6 fruit fly cellular contexts compared by ENCODE assay signal in genomic region chrX:19886936-19887934, dm6.
A peak's percentile ranks its signal among the peaks of the same experiment; 100 is the strongest.
TF ChIP-seq lines count a peak whose summit lies in the region.

No protein-coding gene starts in this region.

- no peak for TF ChIP-seq CTCF in whole organism, embryonic (GFP tag; optimal IDR thresholded peaks at IDR 0.05; lab: Kevin White, UChicago)

TF ChIP-seq in whole organism, 6 proteins besides CTCF, POLR2A, EP300 and RAD21:
- peak; percentile 45 for TF ChIP-seq CG8478 (optimal IDR thresholded peaks at IDR 0.05; lab: Kevin White, UChicago)
- TF ChIP-seq EcR (GFP tag; optimal IDR thresholded peaks at IDR 0.05; lab: Kevin White, UChicago) = no peak
- no peak for TF ChIP-seq pan (optimal IDR thresholded peaks at IDR 0.05; lab: Kevin White, UChicago)
- peak; percentile 88 for TF ChIP-seq Dll (optimal IDR thresholded peaks at IDR 0.05; lab: Kevin White, UChicago)
TF ChIP-seq in whole organism: peak in this region for 2.

TF ChIP-seq in whole organism, adult, 20 proteins besides CTCF, POLR2A, EP300 and RAD21 (continues in another document):
- TF ChIP-seq CG33017 (tag; optimal IDR thresholded peaks at IDR 0.05; lab: Kevin White, UChicago) (no peak), Clk (GFP tag; optimal IDR thresholded peaks at IDR 0.05; lab: Kevin White, UChicago) (no peak), pad (GFP tag; optimal IDR thresholded peaks at IDR 0.05; lab: Kevin White, UChicago) (peak; percentile 30), CG1620 (GFP tag; optimal IDR thresholded peaks at IDR 0.05; lab: Kevin White, UChicago) (peak; percentile 3), bab1 (GFP tag; optimal IDR thresholded peaks at IDR 0.05; lab: Kevin White, UChicago) (no peak), CG14711 (tag; optimal IDR thresholded peaks at IDR 0.05; lab: Kevin White, UChicago) (no peak), Crg-1 (GFP tag; optimal IDR thresholded peaks at IDR 0.05; lab: Kevin White, UChicago) (peak; percentile 16), kay (GFP tag; lab: Kevin White, UChicago; ENCODE audit: borderline replicate concordance) (peak; percentile 85), tj (GFP tag; optimal IDR thresholded peaks at IDR 0.05; lab: Kevin White, UChicago) (peak; percentile 86), CG11617 (GFP tag; optimal IDR thresholded peaks at IDR 0.05; lab: Kevin White, UChicago) (peak; percentile 76), Hr96 (GFP tag; optimal IDR thresholded peaks at IDR 0.05; lab: Kevin White, UChicago) (peak; percentile 45), CG7101 (tag; optimal IDR thresholded peaks at IDR 0.05; lab: Kevin White, UChicago) (peak; percentile 1), cic (GFP tag; optimal IDR thresholded peaks at IDR 0.05; lab: Kevin White, UChicago) (no peak), cnc (optimal IDR thresholded peaks at IDR 0.05; lab: Kevin White, UChicago) (no peak), CG5204 (GFP tag; optimal IDR thresholded peaks at IDR 0.05; lab: Kevin White, UChicago) (no peak), toe (GFP tag; optimal IDR thresholded peaks at IDR 0.05; lab: Kevin White, UChicago) (peak; percentile 5), Mnt (GFP tag; optimal IDR thresholded peaks at IDR 0.05; lab: Kevin White, UChicago) (peak; percentile 60), ovo (GFP tag; optimal IDR thresholded peaks at IDR 0.05; lab: Kevin White, UChicago) (peak; percentile 66)

TF ChIP-seq in whole organism, embryonic, 481 proteins besides CTCF, POLR2A, EP300 and RAD21 (continues in another document):
- TF ChIP-seq seq (GFP tag; IDR thresholded peaks at IDR 0.05; lab: Robert Waterston, UW) (peak; percentile 42; the same call in 1 of the 2 replicates), CG3281 (GFP tag; optimal IDR thresholded peaks at IDR 0.05; lab: Kevin White, UChicago) (peak; percentile 8), Drgx (GFP tag; IDR thresholded peaks at IDR 0.05; lab: Robert Waterston, UW) (peak; percentile 81), CG11504 (tag; optimal IDR thresholded peaks at IDR 0.05; lab: Kevin White, UChicago) (peak; percentile 6), CG3847 (GFP tag; IDR thresholded peaks at IDR 0.05; lab: Robert Waterston, UW) (peak; percentile 25; the same call in 1 of the 2 replicates), CG15269 (tag; optimal IDR thresholded peaks at IDR 0.05; lab: Kevin White, UChicago) (peak; percentile 11), sr (GFP tag; IDR thresholded peaks at IDR 0.05; lab: Robert Waterston, UW) (no peak), scrt (GFP tag; optimal IDR thresholded peaks at IDR 0.05; lab: Kevin White, UChicago) (peak; percentile 2), unc-4 (GFP tag; IDR thresholded peaks at IDR 0.05; lab: Robert Waterston, UW; ENCODE audit: partially characterized antibody) (peak; percentile 41; the same call in 1 of the 2 replicates), Eip74EF (GFP tag; optimal IDR thresholded peaks at IDR 0.05; lab: Kevin White, UChicago) (peak in 1 of 2 experiments; percentile 33), chinmo (GFP tag; IDR thresholded peaks at IDR 0.05; lab: Robert Waterston, UW; ENCODE audit: partially characterized antibody) (peak; percentile 92), kni (GFP tag; optimal IDR thresholded peaks at IDR 0.05; lab: Kevin White, UChicago) (peak; percentile 39), NFAT (GFP tag; IDR thresholded peaks at IDR 0.05; lab: Robert Waterston, UW) (peak; percentile 34; the same call in 1 of the 2 replicates), CG2120 (GFP tag; optimal IDR thresholded peaks at IDR 0.05; lab: Kevin White, UChicago) (peak; percentile 15), dmrt99B (tag; optimal IDR thresholded peaks at IDR 0.05; lab: Kevin White, UChicago) (peak; percentile 7), CG32772 (GFP tag; IDR thresholded peaks at IDR 0.05; lab: Robert Waterston, UW) (peak; percentile 60)

TF ChIP-seq in whole organism, prepupa, 60 proteins besides CTCF, POLR2A, EP300 and RAD21 (continues in another document):
- no peak for TF ChIP-seq dsx (GFP tag; optimal IDR thresholded peaks at IDR 0.05; lab: Kevin White, UChicago; ENCODE audit: poor library complexity, severe bottlenecking)
- peak; percentile 65 for TF ChIP-seq CG3919 (GFP tag; optimal IDR thresholded peaks at IDR 0.05; lab: Kevin White, UChicago)
- TF ChIP-seq CG8319 (GFP tag; optimal IDR thresholded peaks at IDR 0.05; lab: Kevin White, UChicago) = no peak
- TF ChIP-seq esn (GFP tag; optimal IDR thresholded peaks at IDR 0.05; lab: Kevin White, UChicago) = peak; percentile 39
- peak; percentile 42 for TF ChIP-seq pdm3 (GFP tag; optimal IDR thresholded peaks at IDR 0.05; lab: Kevin White, UChicago)
- peak; percentile 57 for TF ChIP-seq CG9139 (GFP tag; optimal IDR thresholded peaks at IDR 0.05; lab: Kevin White, UChicago)
- TF ChIP-seq CG6276 (GFP tag; optimal IDR thresholded peaks at IDR 0.05; lab: Kevin White, UChicago) = peak; percentile 76
- TF ChIP-seq Hr38 (GFP tag; optimal IDR thresholded peaks at IDR 0.05; lab: Kevin White, UChicago) = no peak
- peak; percentile 39 for TF ChIP-seq Blimp-1 (GFP tag; optimal IDR thresholded peaks at IDR 0.05; lab: Kevin White, UChicago)
- peak; percentile 24 for TF ChIP-seq CG10669 (GFP tag; optimal IDR thresholded peaks at IDR 0.05; lab: Kevin White, UChicago)
- TF ChIP-seq CG16779 (tag; optimal IDR thresholded peaks at IDR 0.05; lab: Kevin White, UChicago) = peak; percentile 72
- no peak for TF ChIP-seq Sox15 (GFP tag; optimal IDR thresholded peaks at IDR 0.05; lab: Kevin White, UChicago)
- peak; percentile 75 for TF ChIP-seq CG6808 (GFP tag; optimal IDR thresholded peaks at IDR 0.05; lab: Kevin White, UChicago)
- TF ChIP-seq dac (GFP tag; optimal IDR thresholded peaks at IDR 0.05; lab: Kevin White, UChicago) = peak; percentile 58
- TF ChIP-seq CG11294 (GFP tag; IDR thresholded peaks at IDR 0.05; lab: Robert Waterston, UW) = no peak
- TF ChIP-seq CG10631 (GFP tag; optimal IDR thresholded peaks at IDR 0.05; lab: Kevin White, UChicago) = peak; percentile 15
- TF ChIP-seq CG32006 (GFP tag; optimal IDR thresholded peaks at IDR 0.05; lab: Kevin White, UChicago) = peak; percentile 67
- TF ChIP-seq Eip75B (GFP tag; optimal IDR thresholded peaks at IDR 0.05; lab: Kevin White, UChicago) = peak; percentile 60

TF ChIP-seq in whole organism, pupa, 21 proteins besides CTCF, POLR2A, EP300 and RAD21 (continues in another document):
- peak; percentile 62 for TF ChIP-seq EcR (GFP tag; optimal IDR thresholded peaks at IDR 0.05; lab: Kevin White, UChicago)
- peak; percentile 73; the same call in 2 of the 3 replicates for TF ChIP-seq fd96Ca (GFP tag; IDR thresholded peaks at IDR 0.05; lab: Robert Waterston, UW)
- TF ChIP-seq CG12605 (GFP tag; IDR thresholded peaks at IDR 0.05; lab: Robert Waterston, UW) = peak; percentile 46
- peak; percentile 70 for TF ChIP-seq CG13204 (GFP tag; optimal IDR thresholded peaks at IDR 0.05; lab: Kevin White, UChicago)
- peak; percentile 62 for TF ChIP-seq Ets98B (GFP tag; IDR thresholded peaks at IDR 0.05; lab: Robert Waterston, UW)
- TF ChIP-seq CG9948 (tag; optimal IDR thresholded peaks at IDR 0.05; lab: Kevin White, UChicago) = no peak
- peak; percentile 67 for TF ChIP-seq CG14655 (GFP tag; optimal IDR thresholded peaks at IDR 0.05; lab: Kevin White, UChicago)
- TF ChIP-seq Snoo (tag; optimal IDR thresholded peaks at IDR 0.05; lab: Kevin White, UChicago) = peak; percentile 66
- TF ChIP-seq CG34367 (tag; optimal IDR thresholded peaks at IDR 0.05; lab: Kevin White, UChicago) = peak; percentile 65
- peak; percentile 52; the same call in 1 of the 2 replicates for TF ChIP-seq rn (GFP tag; IDR thresholded peaks at IDR 0.05; lab: Robert Waterston, UW)
- no peak for TF ChIP-seq D1 (tag; optimal IDR thresholded peaks at IDR 0.05; lab: Kevin White, UChicago)
- peak; percentile 50 for TF ChIP-seq CG15710 (tag; optimal IDR thresholded peaks at IDR 0.05; lab: Kevin White, UChicago)
- TF ChIP-seq Pif1A (GFP tag; optimal IDR thresholded peaks at IDR 0.05; lab: Kevin White, UChicago) = peak; percentile 61
- TF ChIP-seq CG17806 (tag; optimal IDR thresholded peaks at IDR 0.05; lab: Kevin White, UChicago) = peak; percentile 24
- peak; percentile 67 for TF ChIP-seq CG32121 (GFP tag; IDR thresholded peaks at IDR 0.05; lab: Robert Waterston, UW)
- peak; percentile 56 for TF ChIP-seq Pif1B (GFP tag; optimal IDR thresholded peaks at IDR 0.05; lab: Kevin White, UChicago)
- peak; percentile 55 for TF ChIP-seq CG8159 (tag; optimal IDR thresholded peaks at IDR 0.05; lab: Kevin White, UChicago)
- TF ChIP-seq CG4496 (GFP tag; IDR thresholded peaks at IDR 0.05; lab: Robert Waterston, UW) = peak; percentile 81
- peak; percentile 76 for TF ChIP-seq gl (tag; optimal IDR thresholded peaks at IDR 0.05; lab: Kevin White, UChicago)
- TF ChIP-seq CG10348 (GFP tag; IDR thresholded peaks at IDR 0.05; lab: Robert Waterston, UW) = no peak

TF ChIP-seq in whole organism, wandering third instar larva, 38 proteins besides CTCF, POLR2A, EP300 and RAD21 (continues in another document):
- TF ChIP-seq Hnf4 (GFP tag; optimal IDR thresholded peaks at IDR 0.05; lab: Kevin White, UChicago) = peak; percentile 20
- peak in 1 of 2 experiments; percentile 33 for TF ChIP-seq foxo (GFP tag; optimal IDR thresholded peaks at IDR 0.05; lab: Kevin White, UChicago)
- TF ChIP-seq OdsH (GFP tag; optimal IDR thresholded peaks at IDR 0.05; lab: Kevin White, UChicago) = no peak
- TF ChIP-seq psq (GFP tag; optimal IDR thresholded peaks at IDR 0.05; lab: Kevin White, UChicago) = peak; percentile 36
- no peak for TF ChIP-seq pan (optimal IDR thresholded peaks at IDR 0.05; lab: Kevin White, UChicago)
- TF ChIP-seq br (GFP tag; optimal IDR thresholded peaks at IDR 0.05; lab: Kevin White, UChicago) = peak; percentile 14
- TF ChIP-seq fru (GFP tag; optimal IDR thresholded peaks at IDR 0.05; lab: Kevin White, UChicago) = peak; percentile 63
- TF ChIP-seq Dif (GFP tag; optimal IDR thresholded peaks at IDR 0.05; lab: Kevin White, UChicago; ENCODE audit: partially characterized antibody) = peak; percentile 74
- peak; percentile 77 for TF ChIP-seq Rel (GFP tag; optimal IDR thresholded peaks at IDR 0.05; lab: Kevin White, UChicago)
- peak; percentile 4 for TF ChIP-seq Rel (tag; optimal IDR thresholded peaks at IDR 0.05; lab: Kevin White, UChicago)
- TF ChIP-seq dl (GFP tag; optimal IDR thresholded peaks at IDR 0.05; lab: Kevin White, UChicago; ENCODE audit: insufficient read depth in 1 of 2, partially characterized antibody in 2 of 2) = peak in 1 of 2 experiments; percentile 68
- peak; percentile 29 for TF ChIP-seq brk (GFP tag; optimal IDR thresholded peaks at IDR 0.05; lab: Kevin White, UChicago)
- TF ChIP-seq dsf (GFP tag; optimal IDR thresholded peaks at IDR 0.05; lab: Kevin White, UChicago; ENCODE audit: borderline replicate concordance) = no peak
- peak; percentile 73 for TF ChIP-seq jim (GFP tag; optimal IDR thresholded peaks at IDR 0.05; lab: Kevin White, UChicago)
- TF ChIP-seq CrebA (GFP tag; optimal IDR thresholded peaks at IDR 0.05; lab: Kevin White, UChicago; ENCODE audit: borderline replicate concordance) = peak; percentile 37
- TF ChIP-seq HLH106 (tag; optimal IDR thresholded peaks at IDR 0.05; lab: Kevin White, UChicago) = no peak
- TF ChIP-seq h (GFP tag; optimal IDR thresholded peaks at IDR 0.05; lab: Kevin White, UChicago) = peak; percentile 46
- TF ChIP-seq rgr (GFP tag; optimal IDR thresholded peaks at IDR 0.05; lab: Kevin White, UChicago) = peak; percentile 57
- no peak for TF ChIP-seq CG9705 (GFP tag; optimal IDR thresholded peaks at IDR 0.05; lab: Kevin White, UChicago)
- TF ChIP-seq Sp1 (GFP tag; optimal IDR thresholded peaks at IDR 0.05; lab: Kevin White, UChicago) = peak; percentile 50
- TF ChIP-seq Jra (GFP tag; optimal IDR thresholded peaks at IDR 0.05; lab: Kevin White, UChicago) = peak; percentile 26
